Worm (Caenorhabditis elegans) whole organism, L4 larva: ENCODE data around the gene col-91.

Experiments
- F37D6.2 ChIP-seq: sonication (generic microtip); optimal IDR thresholded peaks from 2 replicates; lab custom pipeline; 2016; ENCODE audit warnings: mild to moderate bottlenecking, missing genetic modification characterization, missing compliant biosample characterization
- F49E8.2 ChIP-seq: sonication (generic microtip); optimal IDR thresholded peaks from 2 replicates; lab custom pipeline; 2016; ENCODE audit warnings: missing compliant biosample characterization, mild to moderate bottlenecking, missing genetic modification characterization, borderline replicate concordance
- R02D3.7 ChIP-seq: fragments of 150-350 bp; sonication (generic microtip); optimal IDR thresholded peaks from 3 replicates; lab custom pipeline; 2014; ENCODE audit warnings: missing biosample characterization, missing genetic modification characterization
- T20F7.1 ChIP-seq: fragments of 200-800 bp; sonication (Bioruptor generic); optimal IDR thresholded peaks from 2 replicates; lab custom pipeline; 2018; ENCODE audit warnings: mild to moderate bottlenecking, missing genetic modification characterization, missing compliant biosample characterization
- T26A8.4 ChIP-seq: fragments of 200-800 bp; sonication (Bioruptor generic); IDR thresholded peaks from 2 replicates; pipeline ENCODE4 v1.3.6; 2022; ENCODE audit warnings: missing genetic modification characterization, missing compliant biosample characterization
- Y75B8A.6 ChIP-seq: fragments of 200-800 bp; sonication (Bioruptor generic); IDR thresholded peaks from 2 replicates; pipeline ENCODE4 v1.3.6; 2022; ENCODE audit warnings: missing genetic modification reagents, missing genetic modification characterization, missing compliant biosample characterization
- aha-1 ChIP-seq: fragments of 150-350 bp; peaks from one replicate; lab custom pipeline; 2014; ENCODE audit warnings: missing biosample characterization, missing genetic modification characterization
- aly-2 ChIP-seq: sonication (generic microtip); optimal IDR thresholded peaks from 2 replicates; lab custom pipeline; 2018; ENCODE audit warnings: missing biosample characterization, missing genetic modification characterization
- ama-1 ChIP-seq: fragments of 150-350 bp; optimal IDR thresholded peaks from 2 replicates; lab custom pipeline; 2014; ENCODE audit warnings: inconsistent platforms, mixed read lengths
- arid-1 ChIP-seq: fragments of 200-800 bp; sonication (Bioruptor generic); conservative IDR thresholded peaks from 2 replicates; pipeline ENCODE4 v1.3.6; 2022; ENCODE audit warnings: missing genetic modification reagents, missing genetic modification characterization, missing compliant biosample characterization
- ceh-20 ChIP-seq: fragments of 200-800 bp; sonication (Bioruptor generic); IDR thresholded peaks from 2 replicates; pipeline ENCODE4 v1.3.6; 2022; ENCODE audit warnings: missing genetic modification reagents, missing genetic modification characterization, missing compliant biosample characterization
- ceh-44 ChIP-seq: fragments of 200-800 bp; sonication (Bioruptor generic); IDR thresholded peaks from 2 replicates; pipeline ENCODE4 v1.3.6; 2022; ENCODE audit warnings: missing genetic modification reagents, missing genetic modification characterization, missing compliant biosample characterization
- ceh-82 ChIP-seq: sonication (generic microtip); optimal IDR thresholded peaks from 2 replicates; lab custom pipeline; 2017; ENCODE audit warnings: missing biosample characterization, missing genetic modification characterization
- ces-1 ChIP-seq: fragments of 150-350 bp; sonication (generic microtip); optimal IDR thresholded peaks from 4 replicates; lab custom pipeline; 2014; ENCODE audit warnings: missing biosample characterization, missing genetic modification reagents, missing genetic modification characterization
- ctbp-1 ChIP-seq: fragments of 200-800 bp; sonication (Bioruptor generic); IDR thresholded peaks from 2 replicates; pipeline ENCODE4 v1.3.6; 2022; ENCODE audit warnings: missing genetic modification reagents, missing genetic modification characterization, missing compliant biosample characterization
- daf-16 ChIP-seq, 3 experiments: sonication (generic microtip); optimal IDR thresholded peaks; 2 replicates each; lab custom pipeline; 2016 to 2017; ENCODE audit warnings: missing genetic modification characterization in 3 of 3, missing genetic modification reagents in 3 of 3, mild to moderate bottlenecking in 2 of 3, missing compliant biosample characterization in 2 of 3, missing biosample characterization in 1 of 3, moderate library complexity in 1 of 3
- dmd-8 ChIP-seq: fragments of 200-800 bp; sonication (Bioruptor generic); IDR thresholded peaks from 2 replicates; pipeline ENCODE4 v1.3.6; 2022; ENCODE audit warnings: missing genetic modification characterization, missing compliant biosample characterization
- dve-1 ChIP-seq: sonication (generic microtip); optimal IDR thresholded peaks from 2 replicates; lab custom pipeline; 2017; ENCODE audit warnings: antibody characterized with exemption, mild to moderate bottlenecking, missing genetic modification characterization, missing compliant biosample characterization; ENCODE audit not compliant: insufficient read depth
- egl-27 ChIP-seq: sonication (generic microtip); optimal IDR thresholded peaks from 3 replicates; lab custom pipeline; 2017; ENCODE audit warnings: missing biosample characterization, missing genetic modification reagents, missing genetic modification characterization
- fkh-10 ChIP-seq: fragments of 150-350 bp; optimal IDR thresholded peaks from 2 replicates; lab custom pipeline; 2014; ENCODE audit warnings: missing biosample characterization, missing genetic modification reagents, missing genetic modification characterization
- gei-8 ChIP-seq: fragments of 200-800 bp; sonication (Bioruptor generic); optimal IDR thresholded peaks from 2 replicates; lab custom pipeline; 2018; ENCODE audit warnings: mild to moderate bottlenecking, missing genetic modification characterization, missing compliant biosample characterization
- jun-1 ChIP-seq: fragments of 150-350 bp; optimal IDR thresholded peaks from 2 replicates; lab custom pipeline; 2014; ENCODE audit warnings: missing biosample characterization, missing genetic modification reagents, missing genetic modification characterization
- lin-38 ChIP-seq: fragments of 200-800 bp; sonication (Bioruptor generic); IDR thresholded peaks from 2 replicates; pipeline ENCODE4 v1.3.6; 2022; ENCODE audit warnings: missing genetic modification reagents, missing genetic modification characterization, missing compliant biosample characterization
- lin-39 ChIP-seq: fragments of 150-350 bp; optimal IDR thresholded peaks from 2 replicates; lab custom pipeline; 2014; ENCODE audit warnings: missing biosample characterization, missing genetic modification reagents, missing genetic modification characterization
- lir-3 ChIP-seq: sonication (generic microtip); optimal IDR thresholded peaks from 2 replicates; lab custom pipeline; 2016; ENCODE audit warnings: mild to moderate bottlenecking, missing genetic modification characterization, missing compliant biosample characterization
- madf-5 ChIP-seq, 2 experiments: fragments of 200-800 bp; sonication (Bioruptor generic); IDR thresholded peaks; 2 replicates each; pipeline ENCODE4 v1.3.6; 2022; ENCODE audit warnings: missing compliant biosample characterization in 2 of 2, missing genetic modification characterization in 2 of 2
- mep-1 ChIP-seq: fragments of 150-350 bp; sonication (generic microtip); optimal IDR thresholded peaks from 3 replicates; lab custom pipeline; 2014; ENCODE audit warnings: missing biosample characterization, missing genetic modification characterization
- mes-2 ChIP-seq: sonication (generic microtip); optimal IDR thresholded peaks from 2 replicates; lab custom pipeline; 2016; ENCODE audit warnings: missing genotype, mild to moderate bottlenecking, missing genetic modification characterization, missing compliant biosample characterization; ENCODE audit not compliant: poor library complexity, severe bottlenecking
- nhr-25 ChIP-seq: sonication (generic microtip); optimal IDR thresholded peaks from 2 replicates; lab custom pipeline; 2017; ENCODE audit warnings: missing genetic modification characterization, mild to moderate bottlenecking, missing compliant biosample characterization, antibody characterized with exemption, moderate library complexity, borderline replicate concordance; ENCODE audit not compliant: insufficient read depth
- nhr-77 ChIP-seq: fragments of 150-350 bp; optimal IDR thresholded peaks from 2 replicates; lab custom pipeline; 2014; ENCODE audit warnings: missing biosample characterization, missing genetic modification characterization
- php-3 ChIP-seq: fragments of 200-800 bp; sonication (Bioruptor generic); IDR thresholded peaks from 2 replicates; pipeline ENCODE4 v1.3.6; 2022; ENCODE audit warnings: missing genetic modification reagents, missing genetic modification characterization, missing compliant biosample characterization
- pqm-1 ChIP-seq: sonication (generic microtip); optimal IDR thresholded peaks from 2 replicates; lab custom pipeline; 2017; ENCODE audit warnings: missing biosample characterization, missing genetic modification characterization
- spr-3 ChIP-seq: fragments of 200-800 bp; sonication (Bioruptor generic); optimal IDR thresholded peaks from 2 replicates; lab custom pipeline; 2018; ENCODE audit warnings: mild to moderate bottlenecking, missing genetic modification characterization, missing compliant biosample characterization
- unc-130 ChIP-seq: sonication (generic microtip); optimal IDR thresholded peaks from 2 replicates; lab custom pipeline; 2016; ENCODE audit warnings: missing genetic modification reagents, missing genetic modification characterization, missing compliant biosample characterization
- unc-62 ChIP-seq, 3 experiments: fragments of 150-350 bp in 1 of 3; sonication (generic microtip); optimal IDR thresholded peaks in 2 of 3; peaks in 1 of 3; 1 replicate in 1 of 3; 2 replicates in 2 of 3; lab custom pipeline; 2014 to 2017; ENCODE audit warnings: missing biosample characterization in 3 of 3, missing genetic modification characterization in 3 of 3, missing genetic modification reagents in 3 of 3, missing genotype in 1 of 3
- vab-7 ChIP-seq: fragments of 200-800 bp; sonication (Bioruptor generic); IDR thresholded peaks from 2 replicates; pipeline ENCODE4 v1.3.6; 2022; ENCODE audit warnings: missing genetic modification reagents, missing genetic modification characterization, missing compliant biosample characterization
- zfp-2 ChIP-seq: sonication (generic microtip); optimal IDR thresholded peaks from 2 replicates; lab custom pipeline; 2016; ENCODE audit warnings: mild to moderate bottlenecking, missing genetic modification characterization, missing compliant biosample characterization
- zip-2 ChIP-seq: fragments of 150-350 bp; optimal IDR thresholded peaks from 2 replicates; lab custom pipeline; 2014; ENCODE audit warnings: missing biosample characterization, missing genetic modification characterization
- ztf-7 ChIP-seq: fragments of 150-350 bp; optimal IDR thresholded peaks from 2 replicates; lab custom pipeline; 2014; ENCODE audit warnings: missing biosample characterization, missing genetic modification characterization

The col-91 gene

ce11 chrIII:8299734-8300133, 36.3 kb upstream of the col-91 start:
- TF ChIP-seq T20F7.1 (GFP tag; lab: Kevin White, UChicago) (peak; percentile 8), nhr-25 (no peak), ceh-82 (tag; lab: Kevin White, UChicago) (no peak), zfp-2 (tag; lab: Kevin White, UChicago) (no peak), ztf-7 (tag; lab: Kevin White, UChicago) (no peak), dve-1 (tag; lab: Kevin White, UChicago) (peak; percentile 50), daf-16 (GFP tag; optimal IDR thresholded peaks at IDR 0.05; lab: Kevin White, UChicago) (no peak), daf-16 (tag; optimal IDR thresholded peaks at IDR 0.05; lab: Kevin White, UChicago) (peak; percentile 62), mes-2 (tag; lab: Kevin White, UChicago) (no peak), lin-39 (tag; lab: Kevin White, UChicago) (no peak), ces-1 (GFP tag; lab: Kevin White, UChicago) (no peak), pqm-1 (tag; lab: Kevin White, UChicago) (peak; percentile 67), php-3 (GFP tag; lab: Robert Waterston, UW) (0 out of 2 replicates have a peak, but pooled peaks have one; percentile 43), fkh-10 (GFP tag; lab: Kevin White, UChicago) (no peak), vab-7 (no peak), spr-3 (GFP tag; lab: Kevin White, UChicago) (no peak), lin-38 (no peak), R02D3.7 (tag; lab: Kevin White, UChicago) (no peak), mep-1 (no peak), aha-1 (tag; lab: Kevin White, UChicago) (peak; percentile 52), ceh-20 (GFP tag; lab: Robert Waterston, UW) (no peak), unc-130 (GFP tag; lab: Kevin White, UChicago) (no peak), nhr-77 (peak; percentile 14), gei-8 (no peak), zip-2 (tag; lab: Kevin White, UChicago) (no peak)
- TF ChIP-seq, all 104 proteins: peak for 7

ce11 chrIII:8299078-8299587, 35.7 kb upstream of the col-91 start:
- TF ChIP-seq lir-3 (tag; lab: Kevin White, UChicago), result no peak
- no peak for TF ChIP-seq dmd-8 (GFP tag; lab: Robert Waterston, UW)
- TF ChIP-seq ceh-44, result no peak
- TF ChIP-seq arid-1 (GFP tag; lab: Robert Waterston, UW), result no peak
- no peak for TF ChIP-seq egl-27 (tag; lab: Kevin White, UChicago)
- no peak for TF ChIP-seq F49E8.2
- no peak for TF ChIP-seq aly-2
- no peak for TF ChIP-seq jun-1 (tag; lab: Kevin White, UChicago)
- no peak for TF ChIP-seq unc-62 (GFP tag; optimal IDR thresholded peaks at IDR 0.05 in 1 of 2; lab: Kevin White, UChicago)
- TF ChIP-seq unc-62 (tag; optimal IDR thresholded peaks at IDR 0.05; lab: Kevin White, UChicago), result no peak
- no peak for TF ChIP-seq F37D6.2 (tag; lab: Kevin White, UChicago)
- TF ChIP-seq ama-1 (lab: Kevin White, UChicago), result no peak
- TF ChIP-seq Y75B8A.6 (GFP tag; lab: Robert Waterston, UW), result no peak
- no peak for TF ChIP-seq T26A8.4 (GFP tag; lab: Robert Waterston, UW)
- no peak for TF ChIP-seq ctbp-1
- no peak for TF ChIP-seq madf-5 (GFP tag; IDR thresholded peaks at IDR 0.05; lab: Robert Waterston, UW)
